Worm (Caenorhabditis elegans) whole organism, L1 larva: ENCODE results near the gene F15G9.1.

Experiments used
- C04F5.9 ChIP-seq: sonication (generic microtip); optimal IDR thresholded peaks from 2 replicates; lab custom pipeline; 2016; ENCODE audit warnings: missing genetic modification characterization, missing compliant biosample characterization
- C16A3.4 ChIP-seq: fragments of 150-350 bp; optimal IDR thresholded peaks from 2 replicates; lab custom pipeline; 2014; ENCODE audit warnings: missing biosample characterization, missing genetic modification characterization
- F16B12.6 ChIP-seq: fragments of 150-350 bp; optimal IDR thresholded peaks from 2 replicates; lab custom pipeline; 2014; ENCODE audit warnings: missing biosample characterization, missing genetic modification characterization
- Y116A8C.19 ChIP-seq: sonication (generic microtip); optimal IDR thresholded peaks from 2 replicates; lab custom pipeline; 2016; ENCODE audit warnings: missing compliant biosample characterization, missing genetic modification characterization, borderline replicate concordance
- ama-1 ChIP-seq: fragments of 150-350 bp; optimal IDR thresholded peaks from 2 replicates; lab custom pipeline; 2014
- blmp-1 ChIP-seq: fragments of 150-350 bp; optimal IDR thresholded peaks from 2 replicates; lab custom pipeline; 2014; ENCODE audit warnings: missing biosample characterization, missing genetic modification characterization
- ceh-8 ChIP-seq: fragments of 200-800 bp; sonication (Bioruptor generic); optimal IDR thresholded peaks from 2 replicates; lab custom pipeline; 2018; ENCODE audit warnings: mild to moderate bottlenecking, missing genetic modification characterization, moderate library complexity, missing compliant biosample characterization
- ceh-82 ChIP-seq, 3 experiments: fragments of 150-350 bp in 1 of 3; sonication (generic microtip) in 2 of 3; optimal IDR thresholded peaks; 2 replicates each; lab custom pipeline; 2014 to 2017; ENCODE audit warnings: missing biosample characterization in 3 of 3, missing genetic modification characterization in 3 of 3
- ceh-90 ChIP-seq: sonication (generic microtip); optimal IDR thresholded peaks from 2 replicates; lab custom pipeline; 2016; ENCODE audit warnings: missing genetic modification characterization, missing compliant biosample characterization
- efl-1 ChIP-seq, 4 experiments: fragments of 150-350 bp; optimal IDR thresholded peaks in 3 of 4; peaks in 1 of 4; 1 replicate in 1 of 4; 2 replicates in 3 of 4; lab custom pipeline; 2014; ENCODE audit warnings: missing biosample characterization in 2 of 4, missing genetic modification characterization in 2 of 4, missing genetic modification reagents in 2 of 4
- efl-3 ChIP-seq: fragments of 200-800 bp; sonication (Bioruptor generic); optimal IDR thresholded peaks from 2 replicates; lab custom pipeline; 2018; ENCODE audit warnings: mild to moderate bottlenecking, missing genetic modification characterization, missing compliant biosample characterization
- egl-13 ChIP-seq: sonication (generic microtip); optimal IDR thresholded peaks from 2 replicates; lab custom pipeline; 2016; ENCODE audit warnings: missing genotype, missing genetic modification reagents, missing genetic modification characterization, missing compliant biosample characterization
- elt-2 ChIP-seq: sonication (generic microtip); optimal IDR thresholded peaks from 2 replicates; lab custom pipeline; 2016; ENCODE audit warnings: missing genetic modification characterization, mild to moderate bottlenecking, inconsistent platforms, missing compliant biosample characterization, missing genetic modification reagents
- elt-3 ChIP-seq, 6 experiments: fragments of 150-350 bp in 1 of 6; sonication (generic microtip); optimal IDR thresholded peaks; 2 replicates each; lab custom pipeline; 2017 to 2018; ENCODE audit warnings: missing biosample characterization in 6 of 6, missing genetic modification characterization in 6 of 6, inconsistent platforms in 1 of 6
- ets-5 ChIP-seq: fragments of 200-800 bp; sonication (Bioruptor generic); IDR thresholded peaks from 2 replicates; pipeline ENCODE4 v1.3.6; 2022; ENCODE audit warnings: missing genetic modification characterization, missing compliant biosample characterization
- fkh-10 ChIP-seq: sonication (generic microtip); optimal IDR thresholded peaks from 2 replicates; lab custom pipeline; 2017; ENCODE audit warnings: missing biosample characterization, missing genetic modification reagents, missing genetic modification characterization
- fkh-4 ChIP-seq: sonication (generic microtip); optimal IDR thresholded peaks from 2 replicates; lab custom pipeline; 2016; ENCODE audit warnings: missing compliant biosample characterization, missing genetic modification characterization, borderline replicate concordance
- fkh-8 ChIP-seq: sonication (generic microtip); optimal IDR thresholded peaks from 2 replicates; lab custom pipeline; 2016; ENCODE audit warnings: mild to moderate bottlenecking, missing genetic modification characterization, missing compliant biosample characterization
- fos-1 ChIP-seq: fragments of 150-350 bp; optimal IDR thresholded peaks from 2 replicates; lab custom pipeline; 2014; ENCODE audit warnings: missing biosample characterization, missing genetic modification characterization
- grh-1 ChIP-seq: fragments of 200-800 bp; sonication (Bioruptor generic); IDR thresholded peaks from 2 replicates; pipeline ENCODE4 v1.3.6; 2022; ENCODE audit warnings: missing genetic modification reagents, missing genetic modification characterization, missing compliant biosample characterization
- lin-13 ChIP-seq: fragments of 150-350 bp; optimal IDR thresholded peaks from 2 replicates; lab custom pipeline; 2014; ENCODE audit warnings: missing biosample characterization, missing genetic modification reagents, missing genetic modification characterization
- lin-14 ChIP-seq: fragments of 200-800 bp; sonication (Bioruptor generic); optimal IDR thresholded peaks from 2 replicates; lab custom pipeline; 2018; ENCODE audit warnings: mild to moderate bottlenecking, missing genetic modification characterization, moderate library complexity, missing compliant biosample characterization
- lin-35 ChIP-seq, 2 experiments: fragments of 150-350 bp; optimal IDR thresholded peaks; 2 replicates each; lab custom pipeline; 2014; ENCODE audit warnings: missing biosample characterization in 2 of 2, missing genetic modification characterization in 2 of 2, missing genetic modification reagents in 2 of 2
- lir-3 ChIP-seq: sonication (generic microtip); optimal IDR thresholded peaks from 2 replicates; lab custom pipeline; 2016; ENCODE audit warnings: mild to moderate bottlenecking, missing genetic modification characterization, moderate library complexity, missing compliant biosample characterization; ENCODE audit not compliant: poor library complexity
- mdl-1 ChIP-seq, 2 experiments: fragments of 150-350 bp; optimal IDR thresholded peaks; 2 replicates each; lab custom pipeline; 2014 to 2017; ENCODE audit warnings: missing biosample characterization in 2 of 2, missing genetic modification characterization in 2 of 2, inconsistent platforms in 1 of 2
- mef-2 ChIP-seq: fragments of 150-350 bp; optimal IDR thresholded peaks from 2 replicates; lab custom pipeline; 2014; ENCODE audit warnings: missing biosample characterization, missing genetic modification characterization
- nhr-19 ChIP-seq: fragments of 200-800 bp; sonication (Bioruptor generic); conservative IDR thresholded peaks from 2 replicates; pipeline ENCODE4 v1.3.6; 2022; ENCODE audit warnings: missing genetic modification characterization, missing compliant biosample characterization
- nhr-20 ChIP-seq: sonication (generic microtip); optimal IDR thresholded peaks from 2 replicates; lab custom pipeline; 2016; ENCODE audit warnings: mild to moderate bottlenecking, missing genetic modification characterization, missing compliant biosample characterization
- nhr-237 ChIP-seq: fragments of 150-350 bp; optimal IDR thresholded peaks from 2 replicates; lab custom pipeline; 2014; ENCODE audit warnings: missing biosample characterization, missing genetic modification characterization
- nhr-28 ChIP-seq: fragments of 150-350 bp; optimal IDR thresholded peaks from 2 replicates; lab custom pipeline; 2014; ENCODE audit warnings: missing biosample characterization, missing genetic modification characterization
- nhr-71 ChIP-seq: sonication (generic microtip); optimal IDR thresholded peaks from 2 replicates; lab custom pipeline; 2016; ENCODE audit warnings: mild to moderate bottlenecking, missing genetic modification characterization, moderate library complexity, missing compliant biosample characterization
- nhr-84 ChIP-seq: sonication (generic microtip); optimal IDR thresholded peaks from 2 replicates; lab custom pipeline; 2017; ENCODE audit warnings: missing biosample characterization, missing genetic modification characterization
- nhr-85 ChIP-seq: sonication (generic microtip); peaks from one replicate; lab custom pipeline; 2016; ENCODE audit warnings: missing genetic modification characterization, inconsistent platforms, missing compliant biosample characterization
- pax-3 ChIP-seq: fragments of 200-800 bp; sonication (Bioruptor generic); optimal IDR thresholded peaks from 2 replicates; lab custom pipeline; 2018; ENCODE audit warnings: mild to moderate bottlenecking, missing genetic modification characterization, moderate library complexity, missing compliant biosample characterization
- pqm-1 ChIP-seq: sonication (generic microtip); optimal IDR thresholded peaks from 3 replicates; lab custom pipeline; 2017; ENCODE audit warnings: missing biosample characterization, missing genetic modification characterization
- snpc-4 ChIP-seq: fragments of 150-350 bp; optimal IDR thresholded peaks from 2 replicates; lab custom pipeline; 2014; ENCODE audit warnings: missing biosample characterization, missing genetic modification characterization
- sox-4 ChIP-seq: sonication (generic microtip); optimal IDR thresholded peaks from 2 replicates; lab custom pipeline; 2016; ENCODE audit warnings: missing genetic modification characterization, missing compliant biosample characterization
- sptf-1 ChIP-seq: fragments of 150-350 bp; optimal IDR thresholded peaks from 2 replicates; lab custom pipeline; 2014; ENCODE audit warnings: missing biosample characterization, missing genetic modification characterization
- tlp-1 ChIP-seq: fragments of 150-350 bp; optimal IDR thresholded peaks from 2 replicates; lab custom pipeline; 2014; ENCODE audit warnings: missing biosample characterization, missing genetic modification characterization
- unc-130 ChIP-seq: fragments of 150-350 bp; optimal IDR thresholded peaks from 2 replicates; lab custom pipeline; 2017; ENCODE audit warnings: missing biosample characterization, missing genetic modification characterization, inconsistent platforms
- unc-30 ChIP-seq: sonication (generic microtip); optimal IDR thresholded peaks from 2 replicates; lab custom pipeline; 2017; ENCODE audit warnings: missing biosample characterization, missing genetic modification characterization
- unc-62 ChIP-seq: fragments of 150-350 bp; optimal IDR thresholded peaks from 2 replicates; lab custom pipeline; 2014; ENCODE audit warnings: missing biosample characterization, missing genetic modification reagents, missing genetic modification characterization
- unc-86 ChIP-seq: sonication (generic microtip); optimal IDR thresholded peaks from 2 replicates; lab custom pipeline; 2016; ENCODE audit warnings: missing genetic modification characterization, missing compliant biosample characterization
- vab-15 ChIP-seq: sonication (generic microtip); optimal IDR thresholded peaks from 2 replicates; lab custom pipeline; 2017; ENCODE audit warnings: missing genotype, mild to moderate bottlenecking, missing genetic modification characterization, missing compliant biosample characterization
- xbp-1 ChIP-seq: sonication (generic microtip); optimal IDR thresholded peaks from 2 replicates; lab custom pipeline; 2016; ENCODE audit warnings: missing genetic modification characterization, missing compliant biosample characterization
- zag-1 ChIP-seq: fragments of 150-350 bp; optimal IDR thresholded peaks from 2 replicates; lab custom pipeline; 2014; ENCODE audit warnings: missing biosample characterization, missing genetic modification characterization
- ztf-4 ChIP-seq: fragments of 150-350 bp; optimal IDR thresholded peaks from 2 replicates; lab custom pipeline; 2014; ENCODE audit warnings: missing biosample characterization, missing genetic modification characterization

Gene F15G9.1

ce11 chrX:9679427-9679826, 26.8 kb upstream of the F15G9.1 start:
- TF ChIP-seq C16A3.4 (no peak), ets-5 (GFP tag; lab: Robert Waterston, UW) (no peak), elt-2 (tag; lab: Kevin White, UChicago) (peak; percentile 86), ceh-90 (no peak), unc-130 (tag; lab: Kevin White, UChicago) (no peak), tlp-1 (tag; lab: Kevin White, UChicago) (no peak), ama-1 (lab: Kevin White, UChicago) (no peak), xbp-1 (no peak), sptf-1 (tag; lab: Kevin White, UChicago) (no peak), nhr-84 (tag; lab: Kevin White, UChicago) (no peak), sox-4 (tag; lab: Kevin White, UChicago) (no peak), mdl-1 (tag; optimal IDR thresholded peaks at IDR 0.05; lab: Kevin White, UChicago) (peak in 1 of 2 experiments; percentile 4), unc-30 (tag; lab: Kevin White, UChicago) (no peak), fkh-10 (GFP tag; lab: Kevin White, UChicago) (no peak), snpc-4 (tag; lab: Kevin White, UChicago) (no peak), nhr-71 (peak; percentile 18), nhr-85 (tag; lab: Kevin White, UChicago) (no peak), lin-35 (GFP tag; optimal IDR thresholded peaks at IDR 0.05; lab: Kevin White, UChicago) (peak in 1 of 2 experiments; percentile 28), nhr-28 (tag; lab: Kevin White, UChicago) (no peak), pax-3 (tag; lab: Kevin White, UChicago) (no peak), nhr-20 (tag; lab: Kevin White, UChicago) (peak; percentile 36), grh-1 (no peak), lir-3 (tag; lab: Kevin White, UChicago) (no peak), mef-2 (no peak), efl-1 (optimal IDR thresholded peaks at IDR 0.05; lab: Kevin White, UChicago) (no peak), efl-1 (GFP tag; optimal IDR thresholded peaks at IDR 0.05 in 1 of 2; lab: Kevin White, UChicago) (peak in 1 of 2 experiments; percentile 59), unc-62 (no peak), fkh-4 (tag; lab: Kevin White, UChicago) (no peak), F16B12.6 (tag; lab: Kevin White, UChicago) (no peak), ztf-4 (tag; lab: Kevin White, UChicago) (no peak), Y116A8C.19 (tag; lab: Kevin White, UChicago) (no peak), pqm-1 (tag; lab: Kevin White, UChicago) (no peak), nhr-19 (GFP tag; lab: Robert Waterston, UW) (no peak)
- TF ChIP-seq, all 84 proteins: peak for 6

- TF ChIP-seq lin-35 (GFP tag; optimal IDR thresholded peaks at IDR 0.05; lab: Kevin White, UChicago) (peak in 1 of 2 experiments; percentile 24), C04F5.9 (tag; lab: Kevin White, UChicago) (no peak), elt-2 (tag; lab: Kevin White, UChicago) (peak; percentile 92), mef-2 (no peak), nhr-20 (tag; lab: Kevin White, UChicago) (peak; percentile 11), sox-4 (tag; lab: Kevin White, UChicago) (no peak)
These were observed 26.0 kb upstream of the F15G9.1 start, which contains the start of gene ifp-1 for ce11 chrX:9680119-9680682. ifp-1 (minus strand) TSS chrX:9680169.

ce11 chrX:9687264-9687663, 18.9 kb upstream of the F15G9.1 start:
- TF ChIP-seq C16A3.4 (no peak), nhr-19 (GFP tag; lab: Robert Waterston, UW) (no peak), fkh-4 (tag; lab: Kevin White, UChicago) (no peak), zag-1 (tag; lab: Kevin White, UChicago) (no peak), blmp-1 (no peak), ets-5 (GFP tag; lab: Robert Waterston, UW) (no peak), vab-15 (tag; lab: Kevin White, UChicago) (no peak), lin-14 (peak; percentile 23), ceh-90 (no peak), lin-13 (GFP tag; lab: Kevin White, UChicago) (no peak), tlp-1 (tag; lab: Kevin White, UChicago) (peak; percentile 25), ztf-4 (tag; lab: Kevin White, UChicago) (no peak), ceh-8 (GFP tag; lab: Kevin White, UChicago) (no peak), efl-1 (optimal IDR thresholded peaks at IDR 0.05; lab: Kevin White, UChicago) (no peak), efl-1 (GFP tag; optimal IDR thresholded peaks at IDR 0.05 in 1 of 2; lab: Kevin White, UChicago) (peak in 1 of 2 experiments; percentile 85), egl-13 (tag; lab: Kevin White, UChicago) (no peak), elt-3 (tag; optimal IDR thresholded peaks at IDR 0.05; lab: Kevin White, UChicago) (no peak), nhr-237 (tag; lab: Kevin White, UChicago) (no peak), unc-62 (no peak), F16B12.6 (tag; lab: Kevin White, UChicago) (no peak), unc-86 (tag; lab: Kevin White, UChicago) (no peak), nhr-84 (tag; lab: Kevin White, UChicago) (no peak), mef-2 (no peak), ceh-82 (tag; optimal IDR thresholded peaks at IDR 0.05; lab: Kevin White, UChicago) (no peak), efl-3 (GFP tag; lab: Kevin White, UChicago) (no peak), fkh-8 (tag; lab: Kevin White, UChicago) (no peak), fos-1 (tag; lab: Kevin White, UChicago) (no peak)
